Worm (Caenorhabditis elegans) whole organism, midembryonic: ENCODE measurements around the gene acr-15.

ENCODE experiments used
- cog-1 ChIP-seq: sonication (generic microtip); optimal IDR thresholded peaks from 2 replicates; lab custom pipeline; 2016; ENCODE audit warnings: missing genetic modification characterization, missing compliant biosample characterization
- flt-1 ChIP-seq: fragments of 200-800 bp; sonication (Bioruptor generic); IDR thresholded peaks from 2 replicates; pipeline ENCODE4 v1.3.6; 2022; ENCODE audit warnings: missing genetic modification characterization, missing compliant biosample characterization
- med-1 ChIP-seq: sonication (generic microtip); optimal IDR thresholded peaks from 2 replicates; lab custom pipeline; 2017; ENCODE audit warnings: missing genetic modification characterization, mild to moderate bottlenecking, missing compliant biosample characterization, antibody characterized with exemption, missing genetic modification reagents; ENCODE audit not compliant: insufficient read depth
- ref-1 ChIP-seq: fragments of 200-800 bp; sonication (Bioruptor generic); conservative IDR thresholded peaks from 2 replicates; pipeline ENCODE4 v1.3.6; 2022; ENCODE audit warnings: missing genetic modification reagents, missing genetic modification characterization, missing compliant biosample characterization
- tab-1 ChIP-seq: fragments of 200-800 bp; sonication (Bioruptor generic); IDR thresholded peaks from 2 replicates; pipeline ENCODE4 v1.3.6; 2022; ENCODE audit warnings: missing genetic modification characterization, missing compliant biosample characterization
- ztf-23 ChIP-seq: fragments of 200-800 bp; sonication (Bioruptor generic); IDR thresholded peaks from 2 replicates; pipeline ENCODE4 v1.3.6; 2022; ENCODE audit warnings: missing genetic modification reagents, missing genetic modification characterization, missing compliant biosample characterization
- ztf-29 ChIP-seq: fragments of 200-800 bp; sonication (Bioruptor generic); IDR thresholded peaks from 2 replicates; pipeline ENCODE4 v1.3.6; 2022; ENCODE audit warnings: missing genetic modification reagents, missing genetic modification characterization, missing compliant biosample characterization

DNA sequence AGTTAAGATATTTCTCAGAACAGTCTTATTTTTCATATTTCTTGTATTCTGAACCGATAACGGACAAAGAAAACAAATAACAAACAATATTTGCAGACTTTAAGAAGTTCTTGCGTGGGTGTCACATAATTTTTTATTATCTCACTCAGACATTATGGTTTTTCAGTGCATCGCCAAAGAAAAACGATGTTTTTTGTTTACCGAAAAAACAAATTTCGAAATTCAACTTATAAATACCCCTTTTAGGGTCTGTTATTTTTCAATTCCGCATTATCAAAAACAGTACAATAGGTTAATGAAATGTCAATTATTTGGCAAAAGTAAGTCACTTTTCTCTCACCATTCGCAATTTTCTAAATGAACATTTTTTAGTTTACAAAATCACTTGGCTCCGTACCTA lies 15.5 kb upstream of the acr-15 start, which contains the start of gene otpl-4:
- no peak for TF ChIP-seq ref-1
- TF ChIP-seq tab-1 (GFP tag; lab: Robert Waterston, UW), result no peak
- no peak for TF ChIP-seq ztf-29 (GFP tag; lab: Robert Waterston, UW)
- TF ChIP-seq cog-1 (tag; lab: Kevin White, UChicago), result no peak
- no peak for TF ChIP-seq ztf-23 (GFP tag; lab: Robert Waterston, UW)
- no peak for TF ChIP-seq med-1 (GFP tag; lab: Kevin White, UChicago)
- no peak for TF ChIP-seq flt-1 (GFP tag; lab: Robert Waterston, UW)
